Fruit fly (Drosophila melanogaster): ENCODE data around the gene Peritrophin-15a.

The Peritrophin-15a gene

DNA sequence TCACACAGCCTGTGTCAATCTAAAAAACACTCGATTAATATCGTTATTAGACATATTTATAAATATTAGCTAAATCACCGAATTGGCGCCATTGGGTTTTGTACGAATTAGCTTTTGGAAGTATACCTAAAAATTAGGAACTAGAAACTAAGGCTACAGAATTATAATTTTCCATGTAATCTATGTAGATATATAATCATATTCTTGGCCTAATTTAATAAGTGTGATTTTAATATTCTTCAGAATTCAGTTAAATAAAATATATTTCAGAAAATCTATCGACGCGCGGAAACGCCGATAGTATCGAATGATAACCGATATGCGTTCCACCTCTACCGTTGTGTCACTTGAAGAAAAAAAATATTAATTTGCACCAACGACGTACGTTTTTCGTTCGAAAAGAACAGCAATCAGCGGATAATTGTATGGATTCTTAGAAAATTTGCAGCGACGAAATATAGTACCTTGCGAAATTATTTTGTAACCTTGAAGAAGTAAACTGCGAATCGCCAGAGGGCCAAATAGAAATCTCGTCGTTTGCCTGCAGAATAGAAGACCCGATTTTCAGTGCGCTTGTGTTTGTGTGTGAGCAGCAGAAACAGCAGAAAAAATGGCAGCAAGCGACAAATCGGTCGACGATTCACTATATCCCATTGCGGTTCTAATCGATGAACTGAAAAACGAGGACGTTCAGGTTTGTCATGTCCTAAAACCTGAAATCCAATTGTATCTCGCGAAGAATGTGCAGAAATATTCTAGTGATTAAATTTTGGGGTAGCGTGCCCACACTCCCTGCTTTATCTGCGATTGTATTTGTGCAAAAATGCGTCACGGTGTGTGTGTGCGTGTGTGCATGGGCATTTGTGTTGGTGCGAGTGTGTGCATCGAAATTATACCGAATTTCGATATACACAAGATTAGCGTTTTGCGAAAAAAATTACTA is 29.9 kb downstream of the Peritrophin-15a start, which contains the start of gene Pp2A-29B:
Gene Pp2A-29B, plus strand, starts transcription at position 338 of the 943 bp plus-strand sequence.
- TF ChIP-seq CTCF (optimal IDR thresholded peaks at IDR 0.05) (no peak), CG8478 (optimal IDR thresholded peaks at IDR 0.05) (no peak)

DNA sequence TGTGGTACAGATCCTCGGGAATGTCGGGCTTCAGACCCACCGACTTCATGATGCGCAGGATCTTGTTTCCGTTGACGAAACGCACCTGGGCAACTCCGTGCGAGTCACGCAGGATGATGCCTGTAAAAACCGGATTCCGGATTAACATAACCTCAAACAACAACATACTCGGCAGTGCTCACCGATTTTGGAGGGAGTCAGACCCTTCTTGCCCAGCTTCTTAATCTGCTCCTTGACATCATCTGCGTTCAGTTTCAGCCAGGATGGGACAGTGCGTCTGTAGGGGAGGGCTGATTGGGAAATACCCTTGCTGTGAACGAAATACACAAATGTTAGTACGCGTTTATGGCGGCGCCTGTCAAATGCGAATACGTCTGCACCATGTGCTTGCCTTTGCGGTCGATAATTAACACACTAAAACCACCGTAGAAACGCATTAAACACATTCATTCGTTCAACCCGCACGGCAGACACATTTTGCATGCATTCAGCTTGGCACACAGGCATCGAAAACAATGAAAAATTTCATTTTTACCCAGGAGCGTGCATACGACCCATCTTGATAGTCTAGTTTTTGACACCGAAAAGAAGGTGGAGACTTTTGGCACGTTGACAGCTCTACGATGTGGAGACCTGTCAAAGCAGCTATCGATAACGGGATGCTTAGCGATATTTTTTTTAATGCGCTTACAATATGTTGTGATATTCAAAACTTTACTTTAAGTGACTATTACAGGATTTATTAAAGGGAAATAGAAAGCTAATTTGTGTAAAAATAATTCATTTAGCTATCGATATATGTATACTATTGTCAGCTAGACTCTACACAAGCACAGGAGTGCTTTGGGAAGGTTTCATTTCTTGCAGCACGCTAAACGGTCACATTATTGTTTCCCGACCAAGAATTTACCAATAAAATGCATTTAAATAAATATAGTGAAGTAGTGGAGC is 31.6 kb downstream of the Peritrophin-15a start, which contains the start of the genes RpS13 and CSN8:
Gene RpS13, minus strand, starts transcription at position 657 of the 951 bp plus-strand sequence.
Gene CSN8, plus strand, starts transcription at position 850 of the 951 bp plus-strand sequence.
- TF ChIP-seq CG8478 (optimal IDR thresholded peaks at IDR 0.05) (no peak), CTCF (optimal IDR thresholded peaks at IDR 0.05) (no peak)

DNA sequence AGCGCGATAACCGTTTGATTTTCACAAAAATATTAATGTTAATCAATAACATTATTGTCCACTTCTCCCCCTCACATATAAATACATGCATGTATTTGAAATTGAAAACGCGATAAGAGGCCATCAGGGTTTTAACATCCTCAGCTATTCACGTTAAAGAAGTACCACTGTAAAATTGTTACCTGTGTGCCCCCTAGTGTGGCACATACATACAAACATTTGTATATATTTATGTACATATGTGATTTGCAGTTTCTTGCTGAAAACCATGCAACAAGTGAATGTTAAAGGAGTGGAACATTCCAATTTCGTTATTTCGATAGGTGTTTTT is 33.0 kb downstream of the Peritrophin-15a start:
- TF ChIP-seq CG8478 (optimal IDR thresholded peaks at IDR 0.05) (no peak), CTCF (optimal IDR thresholded peaks at IDR 0.05) (no peak)

- TF ChIP-seq CG8478 (optimal IDR thresholded peaks at IDR 0.05) (no peak), CTCF (optimal IDR thresholded peaks at IDR 0.05) (no peak)
Measured at dm6 chr2L:8362273-8362954, 33.5 kb downstream of the Peritrophin-15a start, which contains the start of gene CG7627. Gene CG7627 (minus strand): TSS chr2L:8362469.

- TF ChIP-seq CG8478 (optimal IDR thresholded peaks at IDR 0.05), result no peak
- TF ChIP-seq CTCF (optimal IDR thresholded peaks at IDR 0.05), result no peak
Measured at dm6 chr2L:8361204-8361952, 34.5 kb downstream of the Peritrophin-15a start.

dm6 chr2L:8355419-8355818 is 40.5 kb downstream of the Peritrophin-15a start:
- TF ChIP-seq CG8478 (optimal IDR thresholded peaks at IDR 0.05), result no peak
- no peak for TF ChIP-seq CTCF (optimal IDR thresholded peaks at IDR 0.05)

- TF ChIP-seq CG8478 (optimal IDR thresholded peaks at IDR 0.05), result no peak
- no peak for TF ChIP-seq CTCF (optimal IDR thresholded peaks at IDR 0.05)
Measured at dm6 chr2L:8351864-8352263, 44.0 kb downstream of the Peritrophin-15a start, which contains the start of gene Mur29B. Gene Mur29B (plus strand): TSS chr2L:8352187.

DNA sequence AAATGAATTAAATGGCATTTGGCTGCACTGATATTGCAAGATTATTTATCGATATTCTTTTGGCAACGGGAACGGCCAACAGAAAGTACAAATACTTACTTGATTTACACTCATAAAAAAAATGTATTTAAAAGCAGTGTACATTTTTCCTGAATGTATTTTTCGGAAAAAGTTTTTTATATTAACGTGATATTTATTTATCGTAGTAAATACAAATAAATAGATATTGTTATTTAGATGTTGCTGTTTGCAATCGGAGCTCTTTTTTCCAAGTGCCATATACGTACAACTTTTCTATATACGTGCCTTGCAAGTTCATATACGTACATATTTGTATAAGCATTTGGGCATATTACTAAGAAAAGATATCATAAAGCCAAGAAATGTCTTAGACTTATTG is 44.6 kb downstream of the Peritrophin-15a start:
- TF ChIP-seq CG8478 (optimal IDR thresholded peaks at IDR 0.05) (no peak), CTCF (optimal IDR thresholded peaks at IDR 0.05) (no peak)

DNA sequence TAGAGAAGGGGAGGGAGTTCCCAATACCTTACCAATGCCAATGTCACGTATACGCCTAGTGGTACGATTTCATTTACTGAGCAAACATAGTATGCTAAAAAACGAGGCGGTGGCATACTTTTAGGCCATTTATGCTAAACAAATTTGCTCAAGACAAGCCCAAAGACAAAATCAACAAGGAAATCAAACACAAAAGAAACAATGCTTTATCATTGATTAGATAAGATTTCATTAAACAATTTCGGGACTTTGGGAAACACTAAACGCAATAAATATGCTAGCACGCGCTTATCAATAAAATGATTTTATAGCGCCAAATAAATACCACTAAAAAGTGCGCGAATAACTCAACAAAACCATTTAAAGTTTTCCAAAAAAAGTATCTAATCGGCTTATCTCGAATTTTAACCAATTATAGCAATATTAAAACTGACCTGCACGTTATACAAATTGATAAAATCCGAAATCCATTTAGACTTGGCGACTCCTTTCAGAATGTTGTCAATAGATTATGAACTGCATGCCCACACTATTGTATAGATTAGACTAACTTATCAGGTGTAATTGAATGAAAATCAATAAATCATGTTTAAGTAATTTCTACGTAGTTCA is 45.2 kb downstream of the Peritrophin-15a start:
- no peak for TF ChIP-seq CTCF (optimal IDR thresholded peaks at IDR 0.05)
- no peak for TF ChIP-seq CG8478 (optimal IDR thresholded peaks at IDR 0.05)

DNA sequence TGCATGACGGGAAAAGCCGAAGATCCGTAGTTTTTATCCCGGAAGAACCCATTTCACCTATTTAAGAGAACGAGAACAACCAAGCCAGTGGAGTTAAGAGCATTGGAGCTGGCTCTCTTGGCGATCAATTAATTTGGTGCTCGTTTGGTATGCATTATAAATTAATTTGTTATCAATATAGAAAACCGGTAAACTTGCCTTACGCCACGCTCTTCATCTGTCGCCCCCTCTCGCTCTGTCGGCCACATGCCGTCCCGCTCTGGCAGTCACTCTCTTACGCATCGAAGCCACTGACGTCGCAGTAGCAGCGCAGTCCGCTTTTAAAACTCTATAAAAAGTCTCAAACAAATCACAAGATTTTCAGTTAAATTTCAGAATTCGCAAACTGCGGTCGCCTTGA is 49.6 kb downstream of the Peritrophin-15a start, which contains the start of gene CG7778:
Gene CG7778, plus strand, starts transcription at position 361 of the 400 bp plus-strand sequence.
- TF ChIP-seq CG8478 (optimal IDR thresholded peaks at IDR 0.05) (no peak), CTCF (optimal IDR thresholded peaks at IDR 0.05) (no peak)

Measured in S2 (cell line).